Worm (Caenorhabditis elegans): ENCODE results near the gene srg-57.

Gene srg-57

ce11 chrV:2684227-2684626, 50.0 kb downstream of the srg-57 start:
- TF ChIP-seq athp-1 (tag; optimal IDR thresholded peaks at IDR 0.05) (no peak), akir-1 (GFP tag; optimal IDR thresholded peaks at IDR 0.05) (no peak), Y56A3A.18 (GFP tag; IDR thresholded peaks at IDR 0.05) (no peak), mxl-1 (tag; optimal IDR thresholded peaks at IDR 0.05) (no peak)

ce11 chrV:2683497-2683896, 50.8 kb downstream of the srg-57 start:
- TF ChIP-seq lin-54 (GFP tag; optimal IDR thresholded peaks at IDR 0.05) (no peak), hlh-26 (GFP tag; conservative IDR thresholded peaks at IDR 0.05) (no peak), atf-7 (tag; optimal IDR thresholded peaks at IDR 0.05) (no peak), ZK185.1 (tag; optimal IDR thresholded peaks at IDR 0.05; ENCODE audit: poor library complexity, severe bottlenecking) (no peak), madf-3 (GFP tag; IDR thresholded peaks at IDR 0.05) (no peak), F37B4.10 (GFP tag; IDR thresholded peaks at IDR 0.05) (no peak), efl-1 (GFP tag; optimal IDR thresholded peaks at IDR 0.05) (no peak), Y95B8A.8 (GFP tag; IDR thresholded peaks at IDR 0.05) (no peak), F10E7.11 (tag; optimal IDR thresholded peaks at IDR 0.05) (no peak), nfyb-1 (GFP tag; IDR thresholded peaks at IDR 0.05) (no peak), dpff-1 (tag; optimal IDR thresholded peaks at IDR 0.05) (no peak), C17E4.6 (GFP tag; IDR thresholded peaks at IDR 0.05) (no peak), nhr-90 (tag; optimal IDR thresholded peaks at IDR 0.05) (no peak)

Measured in whole organism, young adult.